Fruit fly (Drosophila melanogaster) whole organism, embryonic: ENCODE measurements around the gene Exo70.

ENCODE experiments used
- Atf6 ChIP-seq: fragments of 200-800 bp; sonication (Bioruptor generic); IDR thresholded peaks from 2 replicates; pipeline ENCODE4 v1.3.6; 2022; ENCODE audit warnings: missing biosample characterization, missing genetic modification characterization
- Bdp1 ChIP-seq: fragments of 200-800 bp; sonication (Bioruptor generic); optimal IDR thresholded peaks from 3 replicates; lab custom pipeline; 2016; ENCODE audit warnings: missing biosample characterization, missing genetic modification characterization
- CG10431 ChIP-seq: fragments of 200-800 bp; sonication (Bioruptor generic); optimal IDR thresholded peaks from 3 replicates; lab custom pipeline; 2018; ENCODE audit warnings: missing biosample characterization, mild to moderate bottlenecking, missing genetic modification characterization
- CG11085 ChIP-seq: fragments of 200-800 bp; sonication (Bioruptor generic); IDR thresholded peaks from 2 replicates; pipeline ENCODE4 v1.3.6; 2022; ENCODE audit warnings: missing biosample characterization, missing genetic modification characterization
- CG11247 ChIP-seq: fragments of 200-800 bp; sonication (Bioruptor generic); IDR thresholded peaks from 2 replicates; pipeline ENCODE4 v1.3.6; 2022; ENCODE audit warnings: missing biosample characterization, missing genetic modification characterization
- CG12219 ChIP-seq: fragments of 200-800 bp; sonication (Bioruptor generic); optimal IDR thresholded peaks from 3 replicates; lab custom pipeline; 2018; ENCODE audit warnings: missing biosample characterization, mild to moderate bottlenecking, missing genetic modification characterization
- CG12299 ChIP-seq: fragments of 200-800 bp; sonication (Bioruptor generic); optimal IDR thresholded peaks from 2 replicates; lab custom pipeline; 2018; ENCODE audit warnings: missing biosample characterization, mild to moderate bottlenecking, missing genetic modification characterization
- CG1233 ChIP-seq: fragments of 200-800 bp; sonication (Bioruptor generic); optimal IDR thresholded peaks from 4 replicates; lab custom pipeline; 2018; ENCODE audit warnings: missing biosample characterization, mild to moderate bottlenecking, missing genetic modification characterization
- CG13123 ChIP-seq: fragments of 200-800 bp; sonication (Bioruptor generic); optimal IDR thresholded peaks from 2 replicates; lab custom pipeline; 2016; ENCODE audit warnings: missing biosample characterization, missing genetic modification characterization
- CG14965 ChIP-seq: fragments of 200-800 bp; sonication (Bioruptor generic); optimal IDR thresholded peaks from 2 replicates; lab custom pipeline; 2016; ENCODE audit warnings: missing biosample characterization, missing genetic modification characterization, borderline replicate concordance
- CG15269 ChIP-seq: fragments of 200-800 bp; sonication (Bioruptor generic); optimal IDR thresholded peaks from 2 replicates; lab custom pipeline; 2018; ENCODE audit warnings: missing biosample characterization, mild to moderate bottlenecking, missing genetic modification characterization, moderate library complexity
- CG17802 ChIP-seq: fragments of 200-800 bp; sonication (Bioruptor generic); optimal IDR thresholded peaks from 2 replicates; lab custom pipeline; 2018; ENCODE audit warnings: missing biosample characterization, mild to moderate bottlenecking, missing genetic modification characterization, moderate library complexity
- CG1832 ChIP-seq: fragments of 200-800 bp; sonication (Bioruptor generic); optimal IDR thresholded peaks from 2 replicates; lab custom pipeline; 2017; ENCODE audit warnings: missing biosample characterization, mild to moderate bottlenecking, missing genetic modification characterization, inconsistent platforms
- CG2120 ChIP-seq: fragments of 200-800 bp; sonication (Bioruptor generic); optimal IDR thresholded peaks from 3 replicates; lab custom pipeline; 2016; ENCODE audit warnings: missing biosample characterization, missing genetic modification characterization
- CG2129 ChIP-seq: fragments of 200-800 bp; sonication (Bioruptor generic); IDR thresholded peaks from 2 replicates; pipeline ENCODE4 v1.3.6; 2022; ENCODE audit warnings: missing biosample characterization, missing genetic modification characterization; ENCODE audit not compliant: partially characterized antibody
- CG2875 ChIP-seq: fragments of 200-800 bp; sonication (Bioruptor generic); optimal IDR thresholded peaks from 2 replicates; lab custom pipeline; 2017; ENCODE audit warnings: missing biosample characterization, mild to moderate bottlenecking, missing genetic modification characterization, missing genetic modification reagents
- CG30431 ChIP-seq: fragments of 200-800 bp; sonication (Bioruptor generic); optimal IDR thresholded peaks from 2 replicates; lab custom pipeline; 2017; ENCODE audit warnings: missing biosample characterization, missing genetic modification characterization
- CG3281 ChIP-seq: fragments of 200-800 bp; sonication (Bioruptor generic); optimal IDR thresholded peaks from 3 replicates; lab custom pipeline; 2017; ENCODE audit warnings: missing biosample characterization, mild to moderate bottlenecking, missing genetic modification characterization
- CG3838 ChIP-seq: fragments of 200-800 bp; sonication (Bioruptor generic); optimal IDR thresholded peaks from 3 replicates; lab custom pipeline; 2016; ENCODE audit warnings: missing biosample characterization, missing genetic modification characterization
- CG6689 ChIP-seq: fragments of 200-800 bp; sonication (Bioruptor generic); IDR thresholded peaks from 2 replicates; pipeline ENCODE4 v1.3.6; 2022; ENCODE audit warnings: missing biosample characterization, missing genetic modification characterization
- CG6791 ChIP-seq: fragments of 200-800 bp; sonication (Bioruptor generic); IDR thresholded peaks from 3 replicates; pipeline ENCODE4 v1.3.6; 2022; ENCODE audit warnings: missing biosample characterization, missing genetic modification characterization; ENCODE audit not compliant: partially characterized antibody
- CG8089 ChIP-seq: fragments of 200-800 bp; sonication (Bioruptor generic); optimal IDR thresholded peaks from 3 replicates; lab custom pipeline; 2016; ENCODE audit warnings: missing biosample characterization, missing genetic modification characterization
- CG8359 ChIP-seq: fragments of 200-800 bp; sonication (Bioruptor generic); optimal IDR thresholded peaks from 2 replicates; lab custom pipeline; 2017; ENCODE audit warnings: missing biosample characterization, mild to moderate bottlenecking, missing genetic modification characterization, borderline replicate concordance
- CG9215 ChIP-seq: fragments of 200-800 bp; sonication (Bioruptor generic); IDR thresholded peaks from 2 replicates; pipeline ENCODE4 v1.3.6; 2022; ENCODE audit warnings: missing biosample characterization, missing genetic modification characterization
- Dek ChIP-seq: fragments of 200-800 bp; sonication (Bioruptor generic); optimal IDR thresholded peaks from 3 replicates; lab custom pipeline; 2019; ENCODE audit warnings: missing biosample characterization, mild to moderate bottlenecking, missing genetic modification characterization, moderate library complexity
- HLH3B ChIP-seq: fragments of 200-800 bp; sonication (Bioruptor generic); IDR thresholded peaks from 2 replicates; pipeline ENCODE4 v1.3.6; 2022; ENCODE audit warnings: missing biosample characterization, missing genetic modification characterization
- HLH4C ChIP-seq: fragments of 200-800 bp; sonication (Bioruptor generic); IDR thresholded peaks from 3 replicates; pipeline ENCODE4 v1.3.6; 2022; ENCODE audit warnings: missing biosample characterization, missing genetic modification characterization; ENCODE audit not compliant: partially characterized antibody
- Lim3 ChIP-seq: fragments of 200-800 bp; sonication (Bioruptor generic); IDR thresholded peaks from 2 replicates; pipeline ENCODE4 v1.3.6; 2022; ENCODE audit warnings: missing biosample characterization, missing genetic modification characterization
- Mad ChIP-seq: fragments of 200-800 bp; sonication (Bioruptor generic); optimal IDR thresholded peaks from 2 replicates; lab custom pipeline; 2016; ENCODE audit warnings: missing biosample characterization, missing genetic modification characterization
- Med ChIP-seq: fragments of 200-800 bp; sonication (Bioruptor generic); peaks from one replicate; lab custom pipeline; 2016; ENCODE audit warnings: missing biosample characterization, missing genetic modification characterization, mild to moderate bottlenecking, inconsistent platforms, moderate library complexity
- Opbp ChIP-seq: fragments of 200-800 bp; sonication (Bioruptor generic); IDR thresholded peaks from 3 replicates; pipeline ENCODE4 v1.3.6; 2022; ENCODE audit warnings: missing biosample characterization, missing genetic modification characterization; ENCODE audit not compliant: partially characterized antibody
- Sin3A ChIP-seq: fragments of >200 bp; optimal IDR thresholded peaks from 2 replicates; lab custom pipeline; 2018
- Six4 ChIP-seq: fragments of 200-800 bp; sonication (Bioruptor generic); optimal IDR thresholded peaks from 2 replicates; lab custom pipeline; 2016; ENCODE audit warnings: missing biosample characterization, missing genetic modification characterization
- Spps ChIP-seq: fragments of 200-800 bp; sonication (Bioruptor generic); optimal IDR thresholded peaks from 2 replicates; lab custom pipeline; 2018; ENCODE audit warnings: missing biosample characterization, mild to moderate bottlenecking, missing genetic modification characterization
- amos ChIP-seq: fragments of 200-800 bp; sonication (Bioruptor generic); IDR thresholded peaks from 2 replicates; pipeline ENCODE4 v1.3.6; 2022; ENCODE audit warnings: missing biosample characterization, missing genetic modification characterization; ENCODE audit not compliant: partially characterized antibody
- crol ChIP-seq: fragments of 200-800 bp; sonication (Bioruptor generic); IDR thresholded peaks from 2 replicates; pipeline ENCODE4 v1.3.6; 2022; ENCODE audit warnings: missing biosample characterization, missing genetic modification characterization
- eve ChIP-seq, 2 experiments: fragments of >200 bp; optimal IDR thresholded peaks; 2 replicates each; lab custom pipeline; 2017; ENCODE audit warnings: missing biosample characterization in 2 of 2, missing genetic modification characterization in 2 of 2
- kah ChIP-seq: fragments of 200-800 bp; sonication (Bioruptor generic); optimal IDR thresholded peaks from 2 replicates; lab custom pipeline; 2018; ENCODE audit warnings: missing biosample characterization, mild to moderate bottlenecking, missing genetic modification characterization
- mld ChIP-seq: fragments of 200-800 bp; sonication (Bioruptor generic); IDR thresholded peaks from 3 replicates; pipeline ENCODE4 v1.3.6; 2022; ENCODE audit warnings: missing biosample characterization, missing genetic modification characterization; ENCODE audit not compliant: partially characterized antibody
- pb ChIP-seq: fragments of 200-800 bp; sonication (Bioruptor generic); optimal IDR thresholded peaks from 3 replicates; lab custom pipeline; 2016; ENCODE audit warnings: missing biosample characterization, missing genetic modification characterization
- ranshi ChIP-seq: fragments of 200-800 bp; sonication (Bioruptor generic); IDR thresholded peaks from 2 replicates; pipeline ENCODE4 v1.3.6; 2022; ENCODE audit warnings: missing biosample characterization, missing genetic modification characterization
- sens ChIP-seq: fragments of 200-800 bp; sonication (Bioruptor generic); peaks from one replicate; lab custom pipeline; 2016; ENCODE audit warnings: missing biosample characterization, missing genetic modification characterization
- shn ChIP-seq: fragments of 200-800 bp; sonication (Bioruptor generic); optimal IDR thresholded peaks from 3 replicates; lab custom pipeline; 2016; ENCODE audit warnings: missing biosample characterization, missing genetic modification characterization
- sna ChIP-seq: fragments of 200-800 bp; sonication (Bioruptor generic); IDR thresholded peaks from 2 replicates; pipeline ENCODE4 v1.3.6; 2022; ENCODE audit warnings: missing biosample characterization, missing genetic modification characterization; ENCODE audit not compliant: partially characterized antibody
- tll ChIP-seq, 2 experiments: fragments of 200-800 bp in 1 of 2; fragments of >200 bp in 1 of 2; sonication (Bioruptor generic) in 1 of 2; optimal IDR thresholded peaks; 2 replicates each; lab custom pipeline; 2017 to 2019; ENCODE audit warnings: missing biosample characterization in 2 of 2, missing genetic modification characterization in 2 of 2, mild to moderate bottlenecking in 1 of 2, moderate library complexity in 1 of 2
- tup ChIP-seq: fragments of 200-800 bp; sonication (Bioruptor generic); optimal IDR thresholded peaks from 2 replicates; lab custom pipeline; 2016; ENCODE audit warnings: missing biosample characterization, mild to moderate bottlenecking, missing genetic modification characterization, moderate library complexity
- vnd ChIP-seq: fragments of 200-800 bp; sonication (Bioruptor generic); IDR thresholded peaks from 3 replicates; pipeline ENCODE4 v1.3.6; 2022; ENCODE audit warnings: missing biosample characterization, missing genetic modification characterization; ENCODE audit not compliant: partially characterized antibody
- wdn ChIP-seq: fragments of 200-800 bp; sonication (Bioruptor generic); IDR thresholded peaks from 2 replicates; pipeline ENCODE4 v1.3.6; 2022; ENCODE audit warnings: missing biosample characterization, missing genetic modification characterization

Exo70 gene

dm6 chr3L:8441745-8442575, 30.3 kb downstream of the Exo70 start, which contains the start of gene Unr (continued):
- peak; percentile 74 for TF ChIP-seq CG3281 (GFP tag; lab: Kevin White, UChicago)
- no peak for TF ChIP-seq vnd
- peak; percentile 17 for TF ChIP-seq CG8359
- peak; percentile 55 for TF ChIP-seq CG12219 (GFP tag; lab: Kevin White, UChicago)
- peak; percentile 53 for TF ChIP-seq pb (GFP tag; lab: Kevin White, UChicago)
- TF ChIP-seq tup = peak; percentile 58
- no peak for TF ChIP-seq sna (GFP tag; lab: Robert Waterston, UW)
- peak; percentile 77 for TF ChIP-seq wdn (GFP tag; lab: Robert Waterston, UW)
- TF ChIP-seq Six4 = peak; percentile 49
- peak; percentile 87 for TF ChIP-seq CG1233 (GFP tag; lab: Kevin White, UChicago)
- peak; percentile 99 for TF ChIP-seq Med (GFP tag; lab: Kevin White, UChicago)
- TF ChIP-seq CG9215 (GFP tag; lab: Robert Waterston, UW) = no peak
- TF ChIP-seq CG14965 (GFP tag; lab: Kevin White, UChicago) = no peak
- peak; percentile 81; the same call in 1 of the 2 replicates for TF ChIP-seq ranshi (GFP tag; lab: Robert Waterston, UW)
- TF ChIP-seq CG10431 (GFP tag; lab: Kevin White, UChicago) = peak; percentile 52
- no peak for TF ChIP-seq CG2129 (GFP tag; lab: Robert Waterston, UW)
- TF ChIP-seq CG17802 (tag; lab: Kevin White, UChicago) = no peak
- peak; percentile 92 for TF ChIP-seq CG2120
- no peak for TF ChIP-seq HLH4C
- TF ChIP-seq CG30431 (GFP tag; lab: Kevin White, UChicago) = peak; percentile 32
- TF ChIP-seq CG6689 (GFP tag; lab: Robert Waterston, UW) = peak; percentile 74
- no peak for TF ChIP-seq crol (GFP tag; lab: Robert Waterston, UW)
- TF ChIP-seq Spps (tag; lab: Kevin White, UChicago) = no peak
- peak; percentile 95 for TF ChIP-seq sens (GFP tag; lab: Kevin White, UChicago)
- TF ChIP-seq kah = peak; percentile 20
- TF ChIP-seq CG8089 (GFP tag; lab: Kevin White, UChicago) = peak; percentile 52
- TF ChIP-seq Dek (tag; lab: Kevin White, UChicago) = peak; percentile 70
- TF ChIP-seq CG13123 (GFP tag; lab: Kevin White, UChicago) = peak; percentile 62
- peak; percentile 68 for TF ChIP-seq CG3838 (GFP tag; lab: Kevin White, UChicago)
- TF ChIP-seq shn (GFP tag; lab: Kevin White, UChicago) = peak; percentile 85
- TF ChIP-seq Mad (GFP tag; lab: Kevin White, UChicago) = peak; percentile 83
- TF ChIP-seq mld (GFP tag; lab: Robert Waterston, UW) = no peak
- no peak for TF ChIP-seq CG1832 (GFP tag; lab: Kevin White, UChicago)
- TF ChIP-seq Sin3A (lab: Kevin White, UChicago) = peak; percentile 58
- TF ChIP-seq CG2875 (GFP tag; lab: Kevin White, UChicago) = peak; percentile 66
- no peak for TF ChIP-seq Lim3 (GFP tag; lab: Robert Waterston, UW)
- no peak; the same call in 1 of the 2 replicates for TF ChIP-seq amos (GFP tag; lab: Robert Waterston, UW)
- peak; percentile 81 for TF ChIP-seq CG12299 (tag; lab: Kevin White, UChicago)
- peak; percentile 81 for TF ChIP-seq CG11247 (GFP tag; lab: Robert Waterston, UW)
- TF ChIP-seq HLH3B (GFP tag; lab: Robert Waterston, UW) = peak; percentile 65
- TF ChIP-seq Atf6 = peak; percentile 77
- TF ChIP-seq eve (GFP tag; optimal IDR thresholded peaks at IDR 0.05; lab: Kevin White, UChicago) = no peak
- peak; percentile 58; the same call in 1 of the 2 replicates for TF ChIP-seq CG11085
- TF ChIP-seq Opbp = no peak
- no peak for TF ChIP-seq tll (GFP tag; optimal IDR thresholded peaks at IDR 0.05; lab: Kevin White, UChicago)
- peak; percentile 60 for TF ChIP-seq Bdp1 (GFP tag; lab: Kevin White, UChicago)
- peak; percentile 79 for TF ChIP-seq CG15269 (tag; lab: Kevin White, UChicago)
- TF ChIP-seq CG6791 (GFP tag; lab: Robert Waterston, UW) = no peak
